Fruit fly (Drosophila melanogaster) whole organism, embryonic: ENCODE data around the gene CG9630.
A peak's percentile ranks its signal among the peaks of the same experiment; 100 is the strongest.

Experiments
- Ada2b ChIP-seq: fragments of 200-800 bp; sonication (Bioruptor generic); IDR thresholded peaks from 2 replicates; pipeline ENCODE4 v1.3.6; 2022; ENCODE audit warnings: missing biosample characterization, missing genetic modification characterization
- Adf1 ChIP-seq: fragments of 200-800 bp; sonication (Bioruptor generic); IDR thresholded peaks from 2 replicates; pipeline ENCODE4 v1.3.6; 2022; ENCODE audit warnings: missing biosample characterization, missing genetic modification characterization
- BtbVII ChIP-seq: fragments of 200-800 bp; sonication (Bioruptor generic); optimal IDR thresholded peaks from 3 replicates; lab custom pipeline; 2017; ENCODE audit warnings: missing biosample characterization, mild to moderate bottlenecking, missing genetic modification characterization
- CG10462 ChIP-seq: fragments of 200-800 bp; sonication (Bioruptor generic); optimal IDR thresholded peaks from 2 replicates; lab custom pipeline; 2016; ENCODE audit warnings: missing biosample characterization, missing genetic modification characterization
- CG10565 ChIP-seq: fragments of 200-800 bp; sonication (Bioruptor generic); optimal IDR thresholded peaks from 3 replicates; lab custom pipeline; 2016; ENCODE audit warnings: missing biosample characterization, mild to moderate bottlenecking, missing genetic modification characterization
- CG11085 ChIP-seq: fragments of 200-800 bp; sonication (Bioruptor generic); IDR thresholded peaks from 2 replicates; pipeline ENCODE4 v1.3.6; 2022; ENCODE audit warnings: missing biosample characterization, missing genetic modification characterization
- CG12659 ChIP-seq: fragments of 200-800 bp; sonication (Bioruptor generic); optimal IDR thresholded peaks from 3 replicates; lab custom pipeline; 2017; ENCODE audit warnings: mild to moderate bottlenecking, missing biosample characterization, missing genetic modification reagents, missing genetic modification characterization
- CG12744 ChIP-seq: fragments of 200-800 bp; sonication (Bioruptor generic); optimal IDR thresholded peaks from 2 replicates; lab custom pipeline; 2016; ENCODE audit warnings: missing biosample characterization, missing genetic modification characterization
- CG15269 ChIP-seq: fragments of 200-800 bp; sonication (Bioruptor generic); optimal IDR thresholded peaks from 2 replicates; lab custom pipeline; 2018; ENCODE audit warnings: missing biosample characterization, mild to moderate bottlenecking, missing genetic modification characterization, moderate library complexity
- CG15514 ChIP-seq: fragments of 200-800 bp; sonication (Bioruptor generic); optimal IDR thresholded peaks from 3 replicates; lab custom pipeline; 2017; ENCODE audit warnings: missing biosample characterization, missing genetic modification characterization, mild to moderate bottlenecking, moderate library complexity, missing genetic modification reagents
- CG1647 ChIP-seq: fragments of 200-800 bp; sonication (Bioruptor generic); optimal IDR thresholded peaks from 3 replicates; lab custom pipeline; 2016; ENCODE audit warnings: missing biosample characterization, missing genetic modification characterization
- CG1832 ChIP-seq: fragments of 200-800 bp; sonication (Bioruptor generic); optimal IDR thresholded peaks from 2 replicates; lab custom pipeline; 2017; ENCODE audit warnings: missing biosample characterization, mild to moderate bottlenecking, missing genetic modification characterization, inconsistent platforms
- CG2889 ChIP-seq: fragments of 200-800 bp; sonication (Bioruptor generic); IDR thresholded peaks from 3 replicates; pipeline ENCODE4 v1.3.6; 2022; ENCODE audit warnings: missing biosample characterization, missing genetic modification characterization
- CG31441 ChIP-seq: fragments of 200-800 bp; sonication (Bioruptor generic); IDR thresholded peaks from 2 replicates; pipeline ENCODE4 v1.3.6; 2022; ENCODE audit warnings: missing biosample characterization, missing genetic modification characterization
- CG42726 ChIP-seq: fragments of 200-800 bp; sonication (Bioruptor generic); IDR thresholded peaks from 2 replicates; pipeline ENCODE4 v1.3.6; 2022; ENCODE audit warnings: missing biosample characterization, missing genetic modification characterization; ENCODE audit not compliant: partially characterized antibody
- CG43689 ChIP-seq: fragments of 200-800 bp; sonication (Bioruptor generic); IDR thresholded peaks from 2 replicates; pipeline ENCODE4 v1.3.6; 2022; ENCODE audit warnings: missing biosample characterization, missing genetic modification characterization
- CG4617 ChIP-seq: fragments of 200-800 bp; sonication (Bioruptor generic); optimal IDR thresholded peaks from 3 replicates; lab custom pipeline; 2016; ENCODE audit warnings: missing biosample characterization, missing genetic modification characterization, borderline replicate concordance
- CG7372 ChIP-seq: fragments of 200-800 bp; sonication (Bioruptor generic); IDR thresholded peaks from 2 replicates; pipeline ENCODE4 v1.3.6; 2022; ENCODE audit warnings: missing biosample characterization, missing genetic modification characterization
- Camta ChIP-seq: fragments of 200-800 bp; sonication (Bioruptor generic); optimal IDR thresholded peaks from 2 replicates; lab custom pipeline; 2016; ENCODE audit warnings: missing biosample characterization, missing genetic modification characterization
- Dip3 ChIP-seq: fragments of 200-800 bp; sonication (Bioruptor generic); optimal IDR thresholded peaks from 3 replicates; lab custom pipeline; 2016; ENCODE audit warnings: missing biosample characterization, missing genetic modification characterization
- Dll ChIP-seq: fragments of 200-800 bp; sonication (Bioruptor generic); IDR thresholded peaks from 4 replicates; pipeline ENCODE4 v1.3.6; 2022; ENCODE audit warnings: missing biosample characterization, missing genetic modification characterization; ENCODE audit not compliant: partially characterized antibody
- E2f1 ChIP-seq: fragments of 200-800 bp; sonication (Bioruptor generic); IDR thresholded peaks from 2 replicates; pipeline ENCODE4 v1.3.6; 2022; ENCODE audit warnings: missing biosample characterization, missing genetic modification characterization
- Ets65A ChIP-seq: fragments of 200-800 bp; sonication (Bioruptor generic); peaks from one replicate; lab custom pipeline; 2016; ENCODE audit warnings: missing biosample characterization, missing genetic modification characterization
- MBD-R2 ChIP-seq: fragments of 200-800 bp; sonication (Bioruptor generic); IDR thresholded peaks from 2 replicates; pipeline ENCODE4 v1.3.6; 2022; ENCODE audit warnings: missing biosample characterization, missing genetic modification characterization
- NFAT ChIP-seq: fragments of 200-800 bp; sonication (Bioruptor generic); IDR thresholded peaks from 2 replicates; pipeline ENCODE4 v1.3.6; 2022; ENCODE audit warnings: missing biosample characterization, missing genetic modification characterization
- PHDP ChIP-seq: fragments of 200-800 bp; sonication (Bioruptor generic); optimal IDR thresholded peaks from 3 replicates; lab custom pipeline; 2018; ENCODE audit warnings: missing biosample characterization, mild to moderate bottlenecking, missing genetic modification characterization, moderate library complexity
- Scr ChIP-seq: fragments of 200-800 bp; sonication (Bioruptor generic); IDR thresholded peaks from 2 replicates; pipeline ENCODE4 v1.3.6; 2022; ENCODE audit warnings: missing biosample characterization, missing genetic modification characterization; ENCODE audit not compliant: partially characterized antibody
- aop ChIP-seq: fragments of 200-800 bp; sonication (Bioruptor generic); IDR thresholded peaks from 2 replicates; pipeline ENCODE4 v1.3.6; 2022; ENCODE audit warnings: missing biosample characterization, missing genetic modification characterization
- az2 ChIP-seq: fragments of 200-800 bp; sonication (Bioruptor generic); optimal IDR thresholded peaks from 3 replicates; lab custom pipeline; 2016; ENCODE audit warnings: missing biosample characterization, missing genetic modification characterization
- bigmax ChIP-seq: fragments of 200-800 bp; sonication (Bioruptor generic); optimal IDR thresholded peaks from 2 replicates; lab custom pipeline; 2018; ENCODE audit warnings: missing biosample characterization, mild to moderate bottlenecking, missing genetic modification characterization
- bowl ChIP-seq: fragments of 200-800 bp; sonication (Bioruptor generic); IDR thresholded peaks from 2 replicates; pipeline ENCODE4 v1.3.6; 2022; ENCODE audit warnings: missing biosample characterization, missing genetic modification characterization
- chn ChIP-seq: fragments of 200-800 bp; sonication (Bioruptor generic); optimal IDR thresholded peaks from 2 replicates; lab custom pipeline; 2016; ENCODE audit warnings: missing biosample characterization, missing genetic modification characterization
- corto ChIP-seq: fragments of 200-800 bp; sonication (Bioruptor generic); optimal IDR thresholded peaks from 2 replicates; lab custom pipeline; 2016; ENCODE audit warnings: missing biosample characterization, mild to moderate bottlenecking, missing genetic modification characterization, moderate library complexity
- cwo ChIP-seq: fragments of 200-800 bp; sonication (Bioruptor generic); optimal IDR thresholded peaks from 3 replicates; lab custom pipeline; 2017; ENCODE audit warnings: missing biosample characterization, missing genetic modification characterization, mild to moderate bottlenecking, moderate library complexity, missing genetic modification reagents
- disco-r ChIP-seq: fragments of 200-800 bp; sonication (Bioruptor generic); optimal IDR thresholded peaks from 2 replicates; lab custom pipeline; 2016; ENCODE audit warnings: missing biosample characterization, missing genetic modification characterization
- dm ChIP-seq: fragments of 200-800 bp; sonication (Bioruptor generic); optimal IDR thresholded peaks from 3 replicates; lab custom pipeline; 2016; ENCODE audit warnings: missing biosample characterization, missing genetic modification characterization
- dysf ChIP-seq: fragments of 200-800 bp; sonication (Bioruptor generic); IDR thresholded peaks from 3 replicates; pipeline ENCODE4 v1.3.6; 2022; ENCODE audit warnings: missing biosample characterization, missing genetic modification characterization
- fd102C ChIP-seq: fragments of 200-800 bp; sonication (Bioruptor generic); optimal IDR thresholded peaks from 2 replicates; lab custom pipeline; 2018; ENCODE audit warnings: missing biosample characterization, mild to moderate bottlenecking, missing genetic modification characterization, moderate library complexity
- gcm2 ChIP-seq: fragments of 200-800 bp; sonication (Bioruptor generic); optimal IDR thresholded peaks from 2 replicates; lab custom pipeline; 2016; ENCODE audit warnings: missing biosample characterization, missing genetic modification characterization
- h ChIP-seq: fragments of >200 bp; optimal IDR thresholded peaks from 2 replicates; lab custom pipeline; 2017
- jumu ChIP-seq: fragments of 200-800 bp; sonication (Bioruptor generic); optimal IDR thresholded peaks from 3 replicates; lab custom pipeline; 2016; ENCODE audit warnings: missing biosample characterization, missing genetic modification characterization
- maf-S ChIP-seq: fragments of 200-800 bp; sonication (Bioruptor generic); optimal IDR thresholded peaks from 2 replicates; lab custom pipeline; 2016; ENCODE audit warnings: missing biosample characterization, missing genetic modification characterization
- onecut ChIP-seq: fragments of 200-800 bp; sonication (Bioruptor generic); IDR thresholded peaks from 2 replicates; pipeline ENCODE4 v1.3.6; 2022; ENCODE audit warnings: missing biosample characterization, missing genetic modification characterization
- pb ChIP-seq: fragments of 200-800 bp; sonication (Bioruptor generic); optimal IDR thresholded peaks from 3 replicates; lab custom pipeline; 2016; ENCODE audit warnings: missing biosample characterization, missing genetic modification characterization
- pfk ChIP-seq: fragments of 200-800 bp; sonication (Bioruptor generic); optimal IDR thresholded peaks from 2 replicates; lab custom pipeline; 2018; ENCODE audit warnings: missing biosample characterization, mild to moderate bottlenecking, missing genetic modification characterization, moderate library complexity
- row ChIP-seq: fragments of 200-800 bp; sonication (Bioruptor generic); IDR thresholded peaks from 3 replicates; pipeline ENCODE4 v1.3.6; 2022; ENCODE audit warnings: missing biosample characterization, missing genetic modification characterization
- sens ChIP-seq: fragments of 200-800 bp; sonication (Bioruptor generic); peaks from one replicate; lab custom pipeline; 2016; ENCODE audit warnings: missing biosample characterization, missing genetic modification characterization
- stc ChIP-seq: fragments of 200-800 bp; sonication (Bioruptor generic); IDR thresholded peaks from 2 replicates; pipeline ENCODE4 v1.3.6; 2022; ENCODE audit warnings: missing biosample characterization, missing genetic modification characterization
- tna ChIP-seq: fragments of 200-800 bp; sonication (Bioruptor generic); IDR thresholded peaks from 2 replicates; pipeline ENCODE4 v1.3.6; 2022; ENCODE audit warnings: missing biosample characterization, missing genetic modification characterization; ENCODE audit not compliant: partially characterized antibody
- toy ChIP-seq: fragments of 200-800 bp; sonication (Bioruptor generic); IDR thresholded peaks from 2 replicates; pipeline ENCODE4 v1.3.6; 2022; ENCODE audit warnings: missing biosample characterization, missing genetic modification characterization
- trem ChIP-seq: fragments of 200-800 bp; optimal IDR thresholded peaks from 3 replicates; lab custom pipeline; 2019; ENCODE audit warnings: missing biosample characterization, mild to moderate bottlenecking, missing genetic modification characterization, moderate library complexity

CG9630 gene

dm6 chr3R:8233864-8234263 is 35.8 kb downstream of the CG9630 start (continued):
- TF ChIP-seq CG1647 (GFP tag; lab: Kevin White, UChicago): no peak
- TF ChIP-seq fd102C (GFP tag; lab: Kevin White, UChicago): no peak
- no peak for TF ChIP-seq CG42726 (GFP tag; lab: Robert Waterston, UW)
- 0 out of 2 replicates have a peak, but pooled peaks have one; percentile 11 for TF ChIP-seq Ada2b (GFP tag; lab: Robert Waterston, UW)
- TF ChIP-seq CG31441: peak; percentile 8; the same call in 1 of the 2 replicates
- no peak for TF ChIP-seq maf-S
- no peak for TF ChIP-seq cwo (GFP tag; lab: Kevin White, UChicago)
- TF ChIP-seq CG7372 (GFP tag; lab: Robert Waterston, UW): no peak
- TF ChIP-seq pfk (GFP tag; lab: Kevin White, UChicago): no peak
- TF ChIP-seq trem: no peak
- TF ChIP-seq bigmax (GFP tag; lab: Kevin White, UChicago): no peak
- no peak for TF ChIP-seq CG10565
- no peak for TF ChIP-seq toy (GFP tag; lab: Robert Waterston, UW)
- TF ChIP-seq dm (GFP tag; lab: Kevin White, UChicago): no peak
- no peak for TF ChIP-seq Adf1 (GFP tag; lab: Robert Waterston, UW)
- TF ChIP-seq E2f1 (GFP tag; lab: Robert Waterston, UW): no peak
- no peak for TF ChIP-seq CG15269
- TF ChIP-seq Ets65A (GFP tag; lab: Kevin White, UChicago): peak; percentile 55
- no peak for TF ChIP-seq bowl (GFP tag; lab: Robert Waterston, UW)
- no peak for TF ChIP-seq dysf
- TF ChIP-seq pb (GFP tag; lab: Kevin White, UChicago): no peak
- TF ChIP-seq PHDP: peak; percentile 13
- no peak for TF ChIP-seq jumu (GFP tag; lab: Kevin White, UChicago)
- TF ChIP-seq onecut (GFP tag; lab: Robert Waterston, UW): no peak
- TF ChIP-seq disco-r (GFP tag; lab: Kevin White, UChicago): no peak
- TF ChIP-seq Camta (GFP tag; lab: Kevin White, UChicago): no peak
- TF ChIP-seq CG11085 (GFP tag; lab: Robert Waterston, UW): no peak
- no peak for TF ChIP-seq CG12744 (GFP tag; lab: Kevin White, UChicago)
- no peak for TF ChIP-seq CG10462 (GFP tag; lab: Kevin White, UChicago)
- TF ChIP-seq BtbVII (GFP tag; lab: Kevin White, UChicago): no peak
- TF ChIP-seq Dll (GFP tag; lab: Robert Waterston, UW): 0 out of 4 replicates have a peak, but pooled peaks have one; percentile 5
- no peak for TF ChIP-seq CG2889 (GFP tag; lab: Robert Waterston, UW)
- TF ChIP-seq aop (GFP tag; lab: Robert Waterston, UW): no peak
- TF ChIP-seq sens (GFP tag; lab: Kevin White, UChicago): peak; percentile 87
- no peak for TF ChIP-seq tna
- TF ChIP-seq gcm2 (GFP tag; lab: Kevin White, UChicago): no peak
- no peak for TF ChIP-seq CG12659 (GFP tag; lab: Kevin White, UChicago)
- no peak for TF ChIP-seq CG4617 (GFP tag; lab: Kevin White, UChicago)
- TF ChIP-seq MBD-R2: no peak
- 0 out of 2 replicates have a peak, but pooled peaks have one; percentile 30 for TF ChIP-seq stc (GFP tag; lab: Robert Waterston, UW)
- no peak for TF ChIP-seq chn (GFP tag; lab: Kevin White, UChicago)
- no peak for TF ChIP-seq corto (GFP tag; lab: Kevin White, UChicago)
- no peak for TF ChIP-seq Dip3
- TF ChIP-seq CG1832 (GFP tag; lab: Kevin White, UChicago): peak; percentile 48
- TF ChIP-seq CG15514 (GFP tag; lab: Kevin White, UChicago): no peak
- no peak for TF ChIP-seq CG43689
- TF ChIP-seq az2 (GFP tag; lab: Kevin White, UChicago): peak; percentile 40
- TF ChIP-seq NFAT (GFP tag; lab: Robert Waterston, UW): no peak
- TF ChIP-seq h (lab: Kevin White, UChicago): no peak
- TF ChIP-seq row (GFP tag; lab: Robert Waterston, UW): peak; percentile 69; the same call in 2 of the 3 replicates
- no peak for TF ChIP-seq Scr
